Worm (Caenorhabditis elegans) whole organism, young adult: ENCODE data around the gene C23H3.2.

Source experiments
- B0336.3 ChIP-seq: fragments of 200-800 bp; sonication (Bioruptor generic); IDR thresholded peaks from 2 replicates; pipeline ENCODE4 v1.3.6; 2022; ENCODE audit warnings: missing genetic modification characterization, missing compliant biosample characterization
- F33H1.4 ChIP-seq: fragments of 200-800 bp; sonication (Bioruptor generic); IDR thresholded peaks from 2 replicates; pipeline ENCODE4 v1.3.6; 2022; ENCODE audit warnings: missing genetic modification reagents, missing genetic modification characterization, missing compliant biosample characterization
- F52B5.7 ChIP-seq: sonication (generic microtip); optimal IDR thresholded peaks from 2 replicates; lab custom pipeline; 2016; ENCODE audit warnings: mild to moderate bottlenecking, missing genetic modification characterization, missing compliant biosample characterization
- F57A8.1 ChIP-seq: fragments of 200-800 bp; sonication (Bioruptor generic); optimal IDR thresholded peaks from 2 replicates; lab custom pipeline; 2018; ENCODE audit warnings: mild to moderate bottlenecking, missing genetic modification characterization, moderate library complexity, missing compliant biosample characterization
- K11D2.4 ChIP-seq: fragments of 200-800 bp; sonication (Bioruptor generic); IDR thresholded peaks from 2 replicates; pipeline ENCODE4 v1.3.6; 2022; ENCODE audit warnings: missing genetic modification reagents, missing genetic modification characterization, missing compliant biosample characterization
- K12H6.12 ChIP-seq: fragments of 200-800 bp; sonication (Bioruptor generic); optimal IDR thresholded peaks from 2 replicates; lab custom pipeline; 2018; ENCODE audit warnings: mild to moderate bottlenecking, missing genetic modification characterization, missing compliant biosample characterization
- T26A5.8 ChIP-seq: sonication (generic microtip); optimal IDR thresholded peaks from 2 replicates; lab custom pipeline; 2016; ENCODE audit warnings: missing genetic modification characterization, missing compliant biosample characterization
- Y67H2A.10 ChIP-seq: fragments of 200-800 bp; sonication (Bioruptor generic); conservative IDR thresholded peaks from 2 replicates; pipeline ENCODE4 v1.3.6; 2022; ENCODE audit warnings: missing genetic modification reagents, missing genetic modification characterization, missing compliant biosample characterization
- Y79H2A.3 ChIP-seq: fragments of 200-800 bp; sonication (Bioruptor generic); conservative IDR thresholded peaks from 2 replicates; pipeline ENCODE4 v1.3.6; 2022; ENCODE audit warnings: missing genetic modification reagents, missing genetic modification characterization, missing compliant biosample characterization
- aptf-2 ChIP-seq: fragments of 200-800 bp; sonication (Bioruptor generic); conservative IDR thresholded peaks from 2 replicates; pipeline ENCODE4 v1.3.6; 2022; ENCODE audit warnings: missing genetic modification reagents, missing genetic modification characterization, missing compliant biosample characterization
- aptf-3 ChIP-seq: fragments of 200-800 bp; sonication (Bioruptor generic); IDR thresholded peaks from 2 replicates; pipeline ENCODE4 v1.3.6; 2022; ENCODE audit warnings: missing genetic modification characterization, missing compliant biosample characterization
- atf-7 ChIP-seq: sonication (generic microtip); optimal IDR thresholded peaks from 2 replicates; lab custom pipeline; 2017; ENCODE audit warnings: mild to moderate bottlenecking, missing genetic modification characterization, missing compliant biosample characterization
- athp-1 ChIP-seq: sonication (generic microtip); optimal IDR thresholded peaks from 2 replicates; lab custom pipeline; 2017; ENCODE audit warnings: mild to moderate bottlenecking, missing genetic modification characterization, missing compliant biosample characterization
- bed-1 ChIP-seq: fragments of 200-800 bp; sonication (Bioruptor generic); IDR thresholded peaks from 2 replicates; pipeline ENCODE4 v1.3.6; 2022; ENCODE audit warnings: missing genetic modification reagents, missing genetic modification characterization, missing compliant biosample characterization
- ccch-3 ChIP-seq: fragments of 200-800 bp; sonication (Bioruptor generic); optimal IDR thresholded peaks from 2 replicates; lab custom pipeline; 2018; ENCODE audit warnings: mild to moderate bottlenecking, missing genetic modification characterization, missing compliant biosample characterization
- ceh-58 ChIP-seq: fragments of 200-800 bp; sonication (Bioruptor generic); IDR thresholded peaks from 2 replicates; pipeline ENCODE4 v1.3.6; 2022; ENCODE audit warnings: missing genetic modification characterization, missing compliant biosample characterization
- chd-7 ChIP-seq: sonication (generic microtip); optimal IDR thresholded peaks from 2 replicates; lab custom pipeline; 2016; ENCODE audit warnings: mild to moderate bottlenecking, missing genetic modification characterization, moderate library complexity, missing compliant biosample characterization
- dpff-1 ChIP-seq: sonication (generic microtip); optimal IDR thresholded peaks from 2 replicates; lab custom pipeline; 2017; ENCODE audit warnings: mild to moderate bottlenecking, missing genetic modification characterization, missing compliant biosample characterization
- dpl-1 ChIP-seq: fragments of 150-350 bp; optimal IDR thresholded peaks from 2 replicates; lab custom pipeline; 2014; ENCODE audit warnings: missing biosample characterization, missing genetic modification reagents, missing genetic modification characterization
- fkh-3 ChIP-seq: sonication (generic microtip); optimal IDR thresholded peaks from 2 replicates; lab custom pipeline; 2016; ENCODE audit warnings: mild to moderate bottlenecking, missing genetic modification characterization, missing compliant biosample characterization
- gei-17 ChIP-seq: fragments of 200-800 bp; sonication (Bioruptor generic); optimal IDR thresholded peaks from 2 replicates; lab custom pipeline; 2018; ENCODE audit warnings: mild to moderate bottlenecking, missing genetic modification characterization, missing compliant biosample characterization
- hlh-12 ChIP-seq: sonication (generic microtip); optimal IDR thresholded peaks from 2 replicates; lab custom pipeline; 2016; ENCODE audit warnings: missing genetic modification characterization, missing compliant biosample characterization
- hlh-26 ChIP-seq: fragments of 200-800 bp; sonication (Bioruptor generic); conservative IDR thresholded peaks from 2 replicates; pipeline ENCODE4 v1.3.6; 2022; ENCODE audit warnings: missing genetic modification reagents, missing genetic modification characterization, missing compliant biosample characterization
- hrde-1 ChIP-seq: sonication (generic microtip); optimal IDR thresholded peaks from 2 replicates; lab custom pipeline; 2016; ENCODE audit warnings: missing genetic modification characterization, mild to moderate bottlenecking, missing compliant biosample characterization, moderate library complexity, missing genotype, missing genetic modification reagents, borderline replicate concordance
- lag-1 ChIP-seq: fragments of 200-800 bp; sonication (Bioruptor generic); IDR thresholded peaks from 2 replicates; pipeline ENCODE4 v1.3.6; 2022; ENCODE audit warnings: missing genetic modification reagents, missing genetic modification characterization, missing compliant biosample characterization
- let-526 ChIP-seq: fragments of 200-800 bp; sonication (Bioruptor generic); IDR thresholded peaks from 2 replicates; pipeline ENCODE4 v1.3.6; 2022; ENCODE audit warnings: missing genetic modification reagents, missing genetic modification characterization, missing compliant biosample characterization
- lin-35 ChIP-seq, 3 experiments: fragments of 150-350 bp in 2 of 3; sonication (generic microtip) in 1 of 3; optimal IDR thresholded peaks; 2 replicates each; lab custom pipeline; 2014 to 2018; ENCODE audit warnings: missing biosample characterization in 3 of 3, missing genetic modification characterization in 3 of 3, missing genetic modification reagents in 3 of 3
- lin-54 ChIP-seq: fragments of 200-800 bp; sonication (Bioruptor generic); optimal IDR thresholded peaks from 2 replicates; lab custom pipeline; 2018; ENCODE audit warnings: mild to moderate bottlenecking, missing genetic modification characterization, missing compliant biosample characterization
- lsl-1 ChIP-seq: fragments of 200-800 bp; sonication (Bioruptor generic); optimal IDR thresholded peaks from 2 replicates; lab custom pipeline; 2018; ENCODE audit warnings: mild to moderate bottlenecking, missing genetic modification characterization, moderate library complexity, missing compliant biosample characterization
- madf-10 ChIP-seq: sonication (generic microtip); optimal IDR thresholded peaks from 2 replicates; lab custom pipeline; 2016; ENCODE audit warnings: mild to moderate bottlenecking, missing genetic modification characterization, missing compliant biosample characterization
- mcd-1 ChIP-seq: fragments of 200-800 bp; sonication (Bioruptor generic); IDR thresholded peaks from 2 replicates; pipeline ENCODE4 v1.3.6; 2022; ENCODE audit warnings: missing genetic modification reagents, missing genetic modification characterization, missing compliant biosample characterization
- mes-4 ChIP-seq: sonication (generic microtip); optimal IDR thresholded peaks from 2 replicates; lab custom pipeline; 2016; ENCODE audit warnings: missing genotype, missing genetic modification characterization, missing compliant biosample characterization
- mxl-1 ChIP-seq: sonication (generic microtip); optimal IDR thresholded peaks from 2 replicates; lab custom pipeline; 2016; ENCODE audit warnings: missing genetic modification characterization, missing compliant biosample characterization
- nfyb-1 ChIP-seq: fragments of 200-800 bp; sonication (Bioruptor generic); IDR thresholded peaks from 2 replicates; pipeline ENCODE4 v1.3.6; 2022; ENCODE audit warnings: missing genetic modification reagents, missing genetic modification characterization, missing compliant biosample characterization
- nhr-27 ChIP-seq: fragments of 200-800 bp; sonication (Bioruptor generic); optimal IDR thresholded peaks from 2 replicates; lab custom pipeline; 2018; ENCODE audit warnings: mild to moderate bottlenecking, missing genetic modification characterization, moderate library complexity, missing compliant biosample characterization
- nhr-80 ChIP-seq: sonication (generic microtip); optimal IDR thresholded peaks from 2 replicates; lab custom pipeline; 2016; ENCODE audit warnings: missing genetic modification characterization, missing compliant biosample characterization
- rec-8 ChIP-seq, 2 experiments: sonication (generic microtip); optimal IDR thresholded peaks; 2 replicates each; lab custom pipeline; 2016; ENCODE audit warnings: mild to moderate bottlenecking in 2 of 2, missing genetic modification characterization in 2 of 2, missing genetic modification reagents in 2 of 2, missing genotype in 2 of 2, missing biosample characterization in 1 of 2, missing compliant biosample characterization in 1 of 2, moderate library complexity in 1 of 2
- repo-1 ChIP-seq: sonication (generic microtip); optimal IDR thresholded peaks from 2 replicates; lab custom pipeline; 2017; ENCODE audit warnings: mild to moderate bottlenecking, missing genetic modification characterization, missing compliant biosample characterization
- snpc-1.1 ChIP-seq: sonication (generic microtip); optimal IDR thresholded peaks from 2 replicates; lab custom pipeline; 2017; ENCODE audit warnings: missing genetic modification characterization, mild to moderate bottlenecking, missing compliant biosample characterization, antibody characterized with exemption, moderate library complexity, missing genotype, missing genetic modification reagents; ENCODE audit not compliant: insufficient read depth
- tbp1 ChIP-seq: fragments of 200-800 bp; sonication (Bioruptor generic); optimal IDR thresholded peaks from 2 replicates; lab custom pipeline; 2018; ENCODE audit warnings: mild to moderate bottlenecking, missing genetic modification characterization, missing compliant biosample characterization
- tbx-9 ChIP-seq: sonication (generic microtip); optimal IDR thresholded peaks from 2 replicates; lab custom pipeline; 2016; ENCODE audit warnings: borderline replicate concordance, missing genetic modification characterization, inconsistent platforms, missing compliant biosample characterization
- unc-62 ChIP-seq: fragments of 150-350 bp; optimal IDR thresholded peaks from 2 replicates; lab custom pipeline; 2014; ENCODE audit warnings: missing biosample characterization, missing genetic modification reagents, missing genetic modification characterization
- zim-3 ChIP-seq: sonication (generic microtip); optimal IDR thresholded peaks from 2 replicates; lab custom pipeline; 2017; ENCODE audit warnings: mild to moderate bottlenecking, missing genetic modification characterization, moderate library complexity, missing compliant biosample characterization

The C23H3.2 gene

DNA sequence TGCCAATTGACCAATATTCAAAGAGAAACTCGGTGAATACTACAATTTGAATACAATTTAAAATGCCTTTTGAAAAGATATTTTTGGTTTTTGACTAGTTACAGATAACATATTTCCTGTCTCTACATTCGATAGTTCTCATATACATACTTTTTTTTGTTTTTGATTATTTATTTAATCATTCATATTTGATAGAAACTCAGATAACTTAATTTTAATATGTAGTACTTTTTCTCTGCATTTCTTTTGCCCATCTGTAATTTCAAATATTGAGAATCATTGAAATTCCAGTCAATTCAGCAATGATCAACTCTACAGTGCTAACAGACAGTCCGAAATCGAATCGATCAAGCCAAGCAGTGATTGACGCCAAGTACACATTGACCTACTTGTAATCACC lies at the start of gene C23H3.2:
C23H3.2 (plus strand) TSS at position 301 of the 400 bp plus-strand sequence.
- TF ChIP-seq lag-1 (no peak), tbp1 (GFP tag; lab: Kevin White, UChicago) (no peak), nfyb-1 (no peak), tbx-9 (tag; lab: Kevin White, UChicago) (no peak), B0336.3 (no peak), F33H1.4 (GFP tag; lab: Robert Waterston, UW) (no peak), nhr-80 (no peak), mcd-1 (no peak), lin-54 (GFP tag; lab: Kevin White, UChicago) (no peak), gei-17 (GFP tag; lab: Kevin White, UChicago) (no peak), repo-1 (tag; lab: Kevin White, UChicago) (no peak), athp-1 (tag; lab: Kevin White, UChicago) (no peak), T26A5.8 (tag; lab: Kevin White, UChicago) (no peak), mes-4 (tag; lab: Kevin White, UChicago) (no peak), madf-10 (tag; lab: Kevin White, UChicago) (no peak)

DNA sequence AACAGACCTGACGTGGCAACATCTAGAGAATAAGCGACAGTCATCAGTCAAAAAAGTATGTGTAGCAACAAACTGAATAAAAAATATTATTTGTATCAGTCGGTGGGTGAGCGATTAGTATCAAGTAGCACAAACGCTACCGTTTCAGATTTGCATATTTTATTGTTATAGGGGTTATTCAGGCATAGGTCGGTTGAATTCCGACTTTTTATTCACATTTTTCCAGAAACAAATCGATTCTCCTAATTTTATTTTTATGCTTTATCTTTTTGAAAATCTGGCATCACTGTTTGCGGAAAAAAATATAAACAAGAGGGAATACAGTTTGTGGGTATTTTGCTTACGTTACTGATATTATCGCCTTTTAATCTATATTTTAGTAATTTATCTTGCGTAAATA lies 49.3 kb upstream of the C23H3.2 start, which contains the start of gene best-4:
best-4 (minus strand) TSS at position 101 of the 400 bp plus-strand sequence.
- TF ChIP-seq F57A8.1 (GFP tag; lab: Kevin White, UChicago) = no peak
- TF ChIP-seq mxl-1 (tag; lab: Kevin White, UChicago) = no peak
- TF ChIP-seq aptf-2 = no peak
- no peak for TF ChIP-seq rec-8 (tag; optimal IDR thresholded peaks at IDR 0.05; lab: Kevin White, UChicago)
- TF ChIP-seq fkh-3 (tag; lab: Kevin White, UChicago) = no peak
- no peak for TF ChIP-seq nhr-27 (tag; lab: Kevin White, UChicago)
- no peak for TF ChIP-seq F52B5.7 (tag; lab: Kevin White, UChicago)
- no peak for TF ChIP-seq hlh-12 (tag; lab: Kevin White, UChicago)
- no peak for TF ChIP-seq bed-1 (GFP tag; lab: Robert Waterston, UW)
- no peak for TF ChIP-seq ccch-3 (GFP tag; lab: Kevin White, UChicago)
- no peak for TF ChIP-seq Y67H2A.10 (GFP tag; lab: Robert Waterston, UW)
- TF ChIP-seq lsl-1 = no peak
- TF ChIP-seq chd-7 (tag; lab: Kevin White, UChicago) = no peak
- TF ChIP-seq, all 124 proteins: peak for 0

DNA sequence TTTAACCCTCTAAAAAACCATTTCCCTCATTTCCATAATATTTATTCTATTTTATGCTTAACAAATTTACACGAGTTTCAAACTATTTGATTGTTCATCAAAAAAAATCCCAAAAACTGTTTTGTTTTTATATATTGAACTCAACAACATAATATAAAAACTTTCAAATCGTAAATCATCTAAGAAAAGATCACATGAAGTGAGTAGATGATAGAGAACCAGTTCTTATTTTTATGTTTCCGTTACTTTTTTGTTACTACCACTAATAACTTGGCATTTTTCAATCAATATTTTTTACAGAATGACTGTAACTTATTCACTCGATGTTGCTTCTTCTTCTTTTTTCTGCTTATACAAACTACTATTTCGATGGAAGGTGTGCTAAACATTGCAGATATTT lies 48.4 kb upstream of the C23H3.2 start, which contains the start of gene best-3:
best-3 (plus strand) TSS at position 301 of the 400 bp plus-strand sequence.
- TF ChIP-seq dpff-1 (tag; lab: Kevin White, UChicago) (no peak), hrde-1 (no peak), lin-35 (GFP tag; optimal IDR thresholded peaks at IDR 0.05; lab: Kevin White, UChicago) (no peak), K11D2.4 (GFP tag; lab: Robert Waterston, UW) (no peak), unc-62 (GFP tag; lab: Kevin White, UChicago) (no peak), Y79H2A.3 (no peak), ceh-58 (no peak), aptf-2 (no peak), K12H6.12 (tag; lab: Kevin White, UChicago) (no peak), let-526 (GFP tag; lab: Robert Waterston, UW) (no peak), snpc-1.1 (tag; lab: Kevin White, UChicago) (no peak), dpl-1 (GFP tag; lab: Kevin White, UChicago) (no peak), atf-7 (tag; lab: Kevin White, UChicago) (no peak), lsl-1 (no peak), zim-3 (no peak), hlh-26 (GFP tag; lab: Robert Waterston, UW) (no peak), aptf-3 (GFP tag; lab: Robert Waterston, UW) (no peak)
